Worm (Caenorhabditis elegans) whole organism, midembryonic: ENCODE measurements around the gene F10B5.2.

Experiments
- flt-1 ChIP-seq: fragments of 200-800 bp; sonication (Bioruptor generic); IDR thresholded peaks from 2 replicates; pipeline ENCODE4 v1.3.6; 2022; ENCODE audit warnings: missing genetic modification characterization, missing compliant biosample characterization
- med-1 ChIP-seq: sonication (generic microtip); optimal IDR thresholded peaks from 2 replicates; lab custom pipeline; 2017; ENCODE audit warnings: missing genetic modification characterization, mild to moderate bottlenecking, missing compliant biosample characterization, antibody characterized with exemption, missing genetic modification reagents; ENCODE audit not compliant: insufficient read depth
- ref-1 ChIP-seq: fragments of 200-800 bp; sonication (Bioruptor generic); conservative IDR thresholded peaks from 2 replicates; pipeline ENCODE4 v1.3.6; 2022; ENCODE audit warnings: missing genetic modification reagents, missing genetic modification characterization, missing compliant biosample characterization
- ztf-29 ChIP-seq: fragments of 200-800 bp; sonication (Bioruptor generic); IDR thresholded peaks from 2 replicates; pipeline ENCODE4 v1.3.6; 2022; ENCODE audit warnings: missing genetic modification reagents, missing genetic modification characterization, missing compliant biosample characterization

DNA sequence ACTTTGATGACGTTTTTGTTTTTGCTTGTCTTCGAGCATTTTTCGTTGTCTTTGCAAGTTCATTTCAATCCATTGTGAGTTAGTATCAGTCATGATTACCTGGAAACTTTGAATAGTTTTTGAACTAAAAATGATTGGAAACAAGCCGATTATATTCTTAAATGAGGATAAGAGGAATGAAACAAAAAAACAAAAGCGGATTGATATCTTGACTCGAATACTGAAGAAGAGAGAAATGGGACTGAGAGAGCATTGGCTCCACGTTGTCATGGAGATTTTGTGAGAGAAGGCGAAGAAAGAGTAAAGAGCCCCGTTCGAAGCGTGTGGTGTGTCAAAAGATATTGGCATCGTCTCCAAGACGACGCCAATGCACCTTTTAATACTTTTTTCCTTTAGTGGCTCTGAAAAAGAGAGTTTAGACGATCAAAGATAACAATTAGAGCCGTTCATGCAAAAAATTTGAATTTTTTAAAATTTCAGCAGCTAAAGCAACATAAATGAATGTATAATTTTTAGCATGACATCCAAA, 12.3 kb downstream of the F10B5.2 start, which contains the start of the genes tub-1 and tmem-138:
- TF ChIP-seq med-1 (GFP tag; lab: Kevin White, UChicago) (no peak), ref-1 (GFP tag; lab: Robert Waterston, UW) (no peak), ztf-29 (GFP tag; lab: Robert Waterston, UW) (no peak), flt-1 (GFP tag; lab: Robert Waterston, UW) (no peak)
